Worm (Caenorhabditis elegans) whole organism, midembryonic: ENCODE measurements around the gene ZK1127.13.

Source experiments
- T22C8.4 ChIP-seq: fragments of 200-800 bp; sonication (Bioruptor generic); IDR thresholded peaks from 2 replicates; pipeline ENCODE4 v1.3.6; 2022; ENCODE audit warnings: missing genetic modification characterization, missing compliant biosample characterization
- cog-1 ChIP-seq: sonication (generic microtip); optimal IDR thresholded peaks from 2 replicates; lab custom pipeline; 2016; ENCODE audit warnings: missing genetic modification characterization, missing compliant biosample characterization
- ref-1 ChIP-seq: fragments of 200-800 bp; sonication (Bioruptor generic); conservative IDR thresholded peaks from 2 replicates; pipeline ENCODE4 v1.3.6; 2022; ENCODE audit warnings: missing genetic modification reagents, missing genetic modification characterization, missing compliant biosample characterization

- TF ChIP-seq T22C8.4 (GFP tag; lab: Robert Waterston, UW) (no peak), ref-1 (GFP tag; lab: Robert Waterston, UW) (no peak), cog-1 (no peak)
Measured at ce11 chrII:7050021-7050722, 2.9 kb upstream of the ZK1127.13 start, which contains the start of the genes tcer-1 and ZK1127.5.
